ENCODE assay signal across 2 fruit fly cellular contexts in genomic region chr2L:7491902-7492301, dm6.
A peak's percentile ranks its signal among the peaks of the same experiment; 100 is the strongest.
TF ChIP-seq lines count a peak whose summit lies in the region.

No protein-coding gene starts in this region.

TF ChIP-seq in whole organism, embryonic, 481 proteins besides CTCF, POLR2A, EP300 and RAD21 (continued from another document and continues in another):
- no peak for TF ChIP-seq dimm (GFP tag; IDR thresholded peaks at IDR 0.05; lab: Robert Waterston, UW)
- no peak for TF ChIP-seq ttk (GFP tag; IDR thresholded peaks at IDR 0.05; lab: Robert Waterston, UW)
- TF ChIP-seq her (GFP tag; optimal IDR thresholded peaks at IDR 0.05; lab: Kevin White, UChicago): no peak
- TF ChIP-seq onecut (GFP tag; IDR thresholded peaks at IDR 0.05; lab: Robert Waterston, UW): peak; percentile 11; the same call in 1 of the 2 replicates
- TF ChIP-seq crol (GFP tag; IDR thresholded peaks at IDR 0.05; lab: Robert Waterston, UW): no peak
- no peak for TF ChIP-seq CG1647 (GFP tag; optimal IDR thresholded peaks at IDR 0.05; lab: Kevin White, UChicago)
- TF ChIP-seq fu2 (GFP tag; optimal IDR thresholded peaks at IDR 0.05; lab: Kevin White, UChicago): no peak
- no peak for TF ChIP-seq CG31365 (tag; optimal IDR thresholded peaks at IDR 0.05; lab: Kevin White, UChicago)
- no peak for TF ChIP-seq ham (GFP tag; IDR thresholded peaks at IDR 0.05; lab: Robert Waterston, UW)
- TF ChIP-seq CG13424 (tag; optimal IDR thresholded peaks at IDR 0.05; lab: Kevin White, UChicago): peak; percentile 65
- no peak for TF ChIP-seq MTF-1 (GFP tag; optimal IDR thresholded peaks at IDR 0.05; lab: Kevin White, UChicago; ENCODE audit: borderline replicate concordance)
- TF ChIP-seq CG12155 (GFP tag; optimal IDR thresholded peaks at IDR 0.05; lab: Kevin White, UChicago): peak; percentile 8
- TF ChIP-seq al (GFP tag; IDR thresholded peaks at IDR 0.05; lab: Robert Waterston, UW): peak; percentile 37; the same call in 1 of the 2 replicates
- peak; percentile 53 for TF ChIP-seq CG8924 (tag; optimal IDR thresholded peaks at IDR 0.05; lab: Kevin White, UChicago)
- TF ChIP-seq CG12659 (GFP tag; optimal IDR thresholded peaks at IDR 0.05; lab: Kevin White, UChicago): peak; percentile 30
- peak; percentile 48 for TF ChIP-seq Ssrp (tag; optimal IDR thresholded peaks at IDR 0.05; lab: Kevin White, UChicago)
- peak; percentile 60 for TF ChIP-seq esg (GFP tag; conservative IDR thresholded peaks at IDR 0.05; lab: Robert Waterston, UW)
- no peak for TF ChIP-seq Lhr (GFP tag; optimal IDR thresholded peaks at IDR 0.05; lab: Kevin White, UChicago)
- no peak for TF ChIP-seq NC2α (GFP tag; optimal IDR thresholded peaks at IDR 0.05; lab: Kevin White, UChicago)
- no peak for TF ChIP-seq Adf1 (GFP tag; IDR thresholded peaks at IDR 0.05; lab: Robert Waterston, UW)
- TF ChIP-seq nau (GFP tag; optimal IDR thresholded peaks at IDR 0.05; lab: Kevin White, UChicago): peak; percentile 28
- no peak for TF ChIP-seq mld (GFP tag; IDR thresholded peaks at IDR 0.05; lab: Robert Waterston, UW; ENCODE audit: partially characterized antibody)
- TF ChIP-seq Antp (GFP tag; optimal IDR thresholded peaks at IDR 0.05; lab: Kevin White, UChicago): no peak
- TF ChIP-seq Hr39 (optimal IDR thresholded peaks at IDR 0.05; lab: Kevin White, UChicago): no peak
- peak; percentile 14 for TF ChIP-seq CG11723 (GFP tag; optimal IDR thresholded peaks at IDR 0.05; lab: Kevin White, UChicago)
- peak; percentile 16 for TF ChIP-seq CG3407 (GFP tag; optimal IDR thresholded peaks at IDR 0.05; lab: Kevin White, UChicago)
- peak; percentile 35 for TF ChIP-seq CG30403 (GFP tag; optimal IDR thresholded peaks at IDR 0.05; lab: Kevin White, UChicago)
- no peak for TF ChIP-seq rib (GFP tag; IDR thresholded peaks at IDR 0.05; lab: Robert Waterston, UW)
- peak; percentile 81 for TF ChIP-seq Med (GFP tag; lab: Kevin White, UChicago)
- peak; percentile 6 for TF ChIP-seq Ravus (GFP tag; IDR thresholded peaks at IDR 0.05; lab: Robert Waterston, UW)
- peak; percentile 79 for TF ChIP-seq CG2712 (tag; optimal IDR thresholded peaks at IDR 0.05; lab: Kevin White, UChicago)
- TF ChIP-seq toy (GFP tag; IDR thresholded peaks at IDR 0.05; lab: Robert Waterston, UW): no peak
- TF ChIP-seq Fer2 (tag; optimal IDR thresholded peaks at IDR 0.05; lab: Kevin White, UChicago): no peak
- no peak for TF ChIP-seq CG10274 (GFP tag; optimal IDR thresholded peaks at IDR 0.05; lab: Kevin White, UChicago)
- TF ChIP-seq ash1 (GFP tag; optimal IDR thresholded peaks at IDR 0.05; lab: Kevin White, UChicago): no peak
- peak; percentile 54; the same call in 1 of the 2 replicates for TF ChIP-seq HLH3B (GFP tag; IDR thresholded peaks at IDR 0.05; lab: Robert Waterston, UW)
- TF ChIP-seq CG17359 (tag; optimal IDR thresholded peaks at IDR 0.05; lab: Kevin White, UChicago): peak; percentile 75
- TF ChIP-seq inv (GFP tag; IDR thresholded peaks at IDR 0.05; lab: Robert Waterston, UW; ENCODE audit: partially characterized antibody): no peak
- TF ChIP-seq Mes4 (GFP tag; optimal IDR thresholded peaks at IDR 0.05; lab: Kevin White, UChicago): no peak
- TF ChIP-seq CG8388 (GFP tag; optimal IDR thresholded peaks at IDR 0.05; lab: Kevin White, UChicago): peak; percentile 57
- TF ChIP-seq HHEX (GFP tag; optimal IDR thresholded peaks at IDR 0.05; lab: Kevin White, UChicago): no peak
- TF ChIP-seq CG4730 (GFP tag; IDR thresholded peaks at IDR 0.05; lab: Robert Waterston, UW): no peak
- TF ChIP-seq CG14014 (GFP tag; IDR thresholded peaks at IDR 0.05; lab: Robert Waterston, UW): peak; percentile 52; the same call in 1 of the 2 replicates
- TF ChIP-seq pita (GFP tag; optimal IDR thresholded peaks at IDR 0.05; lab: Kevin White, UChicago): no peak
- no peak for TF ChIP-seq cg (GFP tag; optimal IDR thresholded peaks at IDR 0.05; lab: Kevin White, UChicago)
- peak; percentile 34 for TF ChIP-seq CG17568 (GFP tag; optimal IDR thresholded peaks at IDR 0.05; lab: Kevin White, UChicago)
- no peak for TF ChIP-seq sc (optimal IDR thresholded peaks at IDR 0.05; lab: Kevin White, UChicago)
- TF ChIP-seq sc (GFP tag; optimal IDR thresholded peaks at IDR 0.05; lab: Kevin White, UChicago): no peak
- no peak for TF ChIP-seq CG17612 (GFP tag; IDR thresholded peaks at IDR 0.05; lab: Robert Waterston, UW)
- no peak for TF ChIP-seq CG1024 (GFP tag; IDR thresholded peaks at IDR 0.05; lab: Robert Waterston, UW)
- no peak for TF ChIP-seq Dfd (GFP tag; optimal IDR thresholded peaks at IDR 0.05; lab: Kevin White, UChicago)
- no peak for TF ChIP-seq CG1792 (GFP tag; optimal IDR thresholded peaks at IDR 0.05; lab: Kevin White, UChicago)
- TF ChIP-seq CG12104 (GFP tag; optimal IDR thresholded peaks at IDR 0.05; lab: Kevin White, UChicago): no peak
- TF ChIP-seq CG3847 (GFP tag; IDR thresholded peaks at IDR 0.05; lab: Robert Waterston, UW): peak; percentile 25; the same call in 1 of the 2 replicates
- TF ChIP-seq btn (GFP tag; optimal IDR thresholded peaks at IDR 0.05; lab: Kevin White, UChicago): no peak
- TF ChIP-seq gfzf (GFP tag; optimal IDR thresholded peaks at IDR 0.05; lab: Kevin White, UChicago): no peak
- TF ChIP-seq grau (tag; optimal IDR thresholded peaks at IDR 0.05; lab: Kevin White, UChicago): peak; percentile 57
- peak; percentile 27 for TF ChIP-seq Abd-B (GFP tag; optimal IDR thresholded peaks at IDR 0.05; lab: Kevin White, UChicago)
- peak; percentile 32; the same call in 1 of the 2 replicates for TF ChIP-seq klu (GFP tag; IDR thresholded peaks at IDR 0.05; lab: Robert Waterston, UW)
- TF ChIP-seq CG5245 (GFP tag; optimal IDR thresholded peaks at IDR 0.05; lab: Kevin White, UChicago): peak; percentile 4
- peak; percentile 72 for TF ChIP-seq CG15269 (tag; optimal IDR thresholded peaks at IDR 0.05; lab: Kevin White, UChicago)
- peak; percentile 54 for TF ChIP-seq nmo (GFP tag; optimal IDR thresholded peaks at IDR 0.05; lab: Kevin White, UChicago)
- TF ChIP-seq CG34422 (GFP tag; IDR thresholded peaks at IDR 0.05; lab: Robert Waterston, UW): peak; percentile 44; the same call in 1 of the 3 replicates
- peak; percentile 30 for TF ChIP-seq dmrt11E (tag; optimal IDR thresholded peaks at IDR 0.05; lab: Kevin White, UChicago)
- TF ChIP-seq CG30020 (tag; optimal IDR thresholded peaks at IDR 0.05; lab: Kevin White, UChicago): no peak
- TF ChIP-seq CG13296 (GFP tag; optimal IDR thresholded peaks at IDR 0.05; lab: Kevin White, UChicago): peak; percentile 51
- peak; percentile 72 for TF ChIP-seq Oli (tag; optimal IDR thresholded peaks at IDR 0.05; lab: Kevin White, UChicago)

TF ChIP-seq in whole organism, prepupa, 60 proteins besides CTCF, POLR2A, EP300 and RAD21 (continued from another document):
- TF ChIP-seq Sox15 (GFP tag; optimal IDR thresholded peaks at IDR 0.05; lab: Kevin White, UChicago) (peak; percentile 20), OdsH (GFP tag; optimal IDR thresholded peaks at IDR 0.05; lab: Kevin White, UChicago) (peak; percentile 39), CG11294 (GFP tag; IDR thresholded peaks at IDR 0.05; lab: Robert Waterston, UW) (peak; percentile 55), Eip78C (GFP tag; lab: Kevin White, UChicago) (peak; percentile 65), Lpt (GFP tag; optimal IDR thresholded peaks at IDR 0.05; lab: Kevin White, UChicago) (peak; percentile 26), CG3032 (tag; optimal IDR thresholded peaks at IDR 0.05; lab: Kevin White, UChicago) (peak; percentile 19)
